Fruit fly (Drosophila melanogaster) S2 (cell line): ENCODE data around the gene Faa.

Experiments
- CG8478 ChIP-seq: fragments of >200 bp; optimal IDR thresholded peaks from 2 replicates; lab custom pipeline; 2018
- CTCF ChIP-seq, 2 experiments: fragments of >200 bp; optimal IDR thresholded peaks; 2 replicates each; lab custom pipeline; 2018

The Faa gene

DNA sequence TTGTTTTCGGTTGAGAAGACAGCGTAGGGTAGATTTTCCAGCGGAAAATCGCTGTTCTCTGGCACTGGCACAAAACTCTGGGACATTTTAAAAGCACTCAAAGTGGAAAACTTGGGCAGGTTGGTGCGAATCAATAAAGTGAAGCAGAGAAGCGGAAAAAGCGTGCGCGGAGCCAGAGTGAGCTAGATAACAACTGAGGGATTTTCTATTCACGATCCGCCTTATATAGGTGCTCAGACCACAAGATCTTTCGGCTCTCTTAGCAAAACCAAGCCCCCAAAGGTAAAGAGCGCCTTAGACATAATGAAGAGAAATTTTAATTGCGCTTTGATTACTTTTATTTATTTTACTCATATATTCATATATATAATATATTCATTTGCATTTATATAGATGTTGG is at the start of gene Faa:
Gene Faa (minus strand): TSS at position 200 of the 400 bp plus-strand sequence.
- TF ChIP-seq CG8478 (lab: Kevin White, UChicago) (no peak), CTCF (optimal IDR thresholded peaks at IDR 0.05; lab: Kevin White, UChicago) (no peak)

DNA sequence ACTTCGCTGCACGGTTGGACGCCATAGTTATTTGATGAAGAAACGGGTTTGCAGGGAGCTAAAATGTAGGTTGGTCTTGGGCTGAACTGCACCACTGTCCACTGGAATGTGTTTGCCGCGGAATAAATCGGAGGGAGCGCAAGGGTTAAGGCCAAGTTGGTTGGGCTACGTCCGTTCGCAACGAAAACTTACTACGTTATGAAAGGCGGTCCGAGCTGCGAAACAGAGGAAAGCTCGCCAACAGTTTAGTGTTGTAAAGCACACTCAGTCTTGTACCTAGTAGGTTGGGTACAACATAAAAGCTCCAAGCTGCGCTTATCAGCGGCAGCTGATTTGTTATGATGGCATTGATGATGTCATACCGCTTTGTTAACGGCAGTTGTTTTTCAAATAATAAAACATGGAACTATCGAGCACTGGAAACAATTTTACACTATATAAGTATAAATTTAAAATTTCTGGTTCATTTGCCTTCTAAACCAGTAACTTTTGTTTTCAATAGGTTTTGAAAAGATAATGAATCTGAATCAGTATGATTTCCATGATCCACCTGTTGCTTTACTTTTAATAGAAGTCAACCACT is 48.5 kb upstream of the Faa start, which contains the start of gene Chd64:
Gene Chd64 (minus strand): TSS at position 204 of the 583 bp plus-strand sequence.
- TF ChIP-seq CG8478 (lab: Kevin White, UChicago) (no peak), CTCF (optimal IDR thresholded peaks at IDR 0.05; lab: Kevin White, UChicago) (no peak)

DNA sequence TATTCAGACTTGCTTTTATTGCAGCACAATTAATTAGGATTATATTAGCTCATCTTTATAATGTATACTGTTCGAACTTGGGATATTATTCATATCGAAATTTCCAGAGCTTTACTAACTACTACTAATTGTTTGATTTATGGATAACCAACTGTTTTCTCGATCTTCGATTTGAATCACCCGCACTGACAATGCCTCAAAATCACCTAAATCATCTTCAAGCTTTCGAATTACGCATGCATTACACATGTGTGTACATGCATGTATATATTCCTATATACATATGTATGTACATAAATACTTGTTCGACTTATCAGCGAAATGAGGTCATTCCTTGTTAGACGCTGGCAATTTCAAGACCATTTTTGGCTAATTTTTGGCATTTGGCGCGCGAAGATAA is 47.8 kb upstream of the Faa start:
- TF ChIP-seq CG8478 (lab: Kevin White, UChicago) (no peak), CTCF (optimal IDR thresholded peaks at IDR 0.05; lab: Kevin White, UChicago) (no peak)

DNA sequence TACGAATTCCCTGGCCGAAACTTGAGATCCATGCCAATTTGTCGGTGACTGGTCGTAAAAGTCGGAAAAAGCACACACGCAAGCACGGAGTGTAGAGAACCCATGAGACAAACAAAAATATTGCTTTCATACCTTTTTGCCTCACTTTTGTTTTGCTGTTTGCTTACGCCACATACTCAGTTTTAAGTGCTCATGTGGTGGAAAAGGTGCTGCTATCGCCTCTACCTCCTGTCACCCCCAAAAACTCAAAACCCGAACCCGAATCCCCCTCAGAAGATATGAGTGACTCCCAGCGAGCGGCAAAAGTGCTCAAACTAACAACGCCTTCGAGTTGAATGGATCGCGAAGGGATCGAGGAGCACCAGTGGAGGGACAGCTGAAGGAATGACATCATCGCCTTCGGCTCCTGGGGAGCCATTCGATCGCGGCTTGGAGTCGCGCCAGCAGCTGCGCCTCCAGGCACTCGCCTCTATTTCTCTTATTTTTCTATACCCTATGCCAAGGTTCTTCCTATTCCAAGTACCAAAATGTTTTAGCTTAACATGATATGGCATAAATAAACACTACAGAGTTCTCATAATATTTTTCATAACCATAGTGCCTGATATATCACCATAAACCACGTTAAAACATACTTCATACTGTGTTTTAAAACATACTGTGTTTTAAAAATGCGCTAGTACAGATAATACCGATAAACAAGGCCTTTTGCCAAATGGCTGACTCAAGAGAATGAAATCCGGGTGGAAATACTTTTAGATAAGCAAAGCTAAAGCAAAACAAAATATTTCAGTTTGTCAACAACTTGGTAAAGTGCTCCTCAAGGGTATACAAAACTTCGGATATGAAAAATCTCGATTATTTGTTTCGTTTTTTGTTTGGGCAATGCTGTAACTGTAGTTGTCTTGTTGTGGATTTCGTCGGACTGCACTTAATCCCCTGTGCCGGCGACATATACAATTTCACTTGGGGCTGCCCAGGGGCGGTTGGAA is 46.9 kb upstream of the Faa start:
- no peak for TF ChIP-seq CTCF (optimal IDR thresholded peaks at IDR 0.05; lab: Kevin White, UChicago)
- no peak for TF ChIP-seq CG8478 (lab: Kevin White, UChicago)

DNA sequence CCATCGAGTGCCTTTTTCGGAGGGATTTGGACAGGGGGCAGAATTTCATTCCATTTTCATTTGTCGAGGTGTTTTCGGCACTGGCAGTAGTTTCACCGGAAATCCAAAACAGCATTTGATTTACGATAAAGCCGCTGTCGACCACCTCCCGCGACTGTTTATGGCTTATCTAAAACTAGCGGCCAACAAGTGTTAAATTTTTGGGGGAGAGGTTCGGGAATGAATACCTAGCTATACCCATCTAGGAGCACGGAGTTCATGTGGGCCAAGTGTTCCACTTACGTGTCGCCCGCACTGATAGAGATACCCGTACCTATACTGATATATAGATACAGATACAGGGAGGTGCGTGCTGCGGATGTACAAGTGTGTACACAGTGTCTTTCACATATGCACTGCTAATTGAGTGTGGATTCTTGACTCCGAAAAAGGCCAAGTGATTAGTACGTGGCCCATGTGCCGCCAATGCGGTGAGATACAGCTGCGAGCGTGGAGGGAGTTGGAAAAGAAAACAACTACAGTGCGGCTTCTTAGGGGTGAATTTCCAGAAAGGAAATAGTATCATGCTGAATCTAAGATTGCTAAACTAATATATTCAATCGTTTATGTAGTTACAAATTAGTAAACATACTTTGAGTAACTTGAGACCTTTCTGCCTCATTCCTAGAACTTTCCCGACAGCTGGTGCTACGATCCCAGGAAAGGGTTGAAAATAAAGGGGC is 46.0 kb upstream of the Faa start:
- TF ChIP-seq CG8478 (lab: Kevin White, UChicago) (no peak), CTCF (optimal IDR thresholded peaks at IDR 0.05; lab: Kevin White, UChicago) (no peak)

DNA sequence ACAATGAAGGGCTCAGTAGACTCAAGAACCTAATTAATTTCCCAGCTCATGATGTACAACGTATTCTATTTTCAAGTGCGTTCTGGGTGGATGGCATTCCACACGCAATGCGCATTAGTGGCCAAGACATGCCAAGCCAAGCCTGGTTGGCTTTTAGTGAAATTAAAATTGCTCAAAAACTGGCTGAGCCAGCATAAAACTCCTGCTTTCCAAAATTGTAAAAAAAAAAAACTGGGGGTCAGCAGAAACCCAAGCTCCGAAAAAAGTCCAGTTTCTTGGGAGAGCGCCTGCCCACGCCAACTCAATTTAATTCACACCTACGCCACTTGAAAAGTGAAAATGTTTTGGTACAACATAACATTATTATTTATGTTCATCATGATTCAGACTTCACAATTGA is 44.6 kb upstream of the Faa start:
- TF ChIP-seq CTCF (optimal IDR thresholded peaks at IDR 0.05; lab: Kevin White, UChicago) (no peak), CG8478 (lab: Kevin White, UChicago) (no peak)

DNA sequence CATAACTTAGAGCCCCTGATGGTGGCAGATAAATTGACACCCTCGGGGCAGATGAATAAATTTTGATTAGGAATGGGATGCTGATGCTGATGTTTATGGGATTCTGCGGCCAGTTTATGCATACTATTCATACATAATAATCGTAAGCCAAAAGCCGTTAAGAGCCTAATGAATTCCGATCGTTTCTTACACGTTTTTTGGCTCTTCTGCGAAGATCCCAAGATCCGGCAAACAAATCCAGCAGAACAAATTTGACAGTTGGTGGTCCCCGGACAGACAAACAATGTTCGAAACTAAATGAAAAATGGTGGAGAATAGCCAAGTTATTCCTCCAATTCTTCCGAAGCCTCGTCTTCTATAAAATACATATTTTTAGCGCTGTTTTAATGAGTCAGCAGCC is 43.7 kb upstream of the Faa start:
- TF ChIP-seq CG8478 (lab: Kevin White, UChicago) = no peak
- TF ChIP-seq CTCF (optimal IDR thresholded peaks at IDR 0.05; lab: Kevin White, UChicago) = no peak

DNA sequence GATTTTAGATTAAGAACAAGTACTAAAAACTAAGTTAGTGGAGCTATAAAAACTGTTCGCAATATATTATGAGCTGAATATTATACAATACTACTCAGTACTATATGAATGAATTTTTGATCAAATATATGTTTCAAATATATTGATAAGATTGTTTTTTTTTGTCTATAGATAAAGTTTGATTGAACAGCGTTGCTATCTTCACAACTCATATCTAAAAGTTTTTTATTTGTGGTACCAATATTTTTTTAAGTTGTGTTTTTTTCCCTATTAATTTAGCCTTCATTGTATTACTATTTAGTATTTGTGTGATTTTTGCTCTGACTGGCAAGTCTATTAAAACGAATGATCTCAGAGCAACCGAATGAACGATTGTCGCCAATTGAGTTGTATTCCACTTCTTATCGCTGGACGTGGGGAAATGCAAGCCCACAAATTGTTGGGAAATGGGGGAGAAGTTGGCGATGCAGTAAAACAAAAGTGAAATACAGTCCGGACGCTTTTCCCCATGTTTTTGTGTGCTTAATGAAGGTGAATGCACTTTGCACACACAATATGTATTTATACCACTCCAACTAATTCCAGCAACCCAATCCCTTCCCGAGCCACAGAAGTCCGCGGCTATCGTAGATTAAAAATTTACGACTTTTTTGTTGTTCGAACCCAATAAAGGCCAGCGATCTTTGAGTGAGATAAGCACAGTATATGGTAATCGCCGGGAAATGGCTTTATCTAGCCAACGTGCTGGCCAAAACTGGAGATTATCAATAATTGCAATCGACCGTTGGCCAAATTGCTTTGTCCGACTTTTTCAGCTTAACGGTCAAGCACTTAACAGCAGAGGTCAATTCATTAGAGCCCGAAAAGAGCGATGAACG is 43.0 kb upstream of the Faa start:
- no peak for TF ChIP-seq CTCF (optimal IDR thresholded peaks at IDR 0.05; lab: Kevin White, UChicago)
- no peak for TF ChIP-seq CG8478 (lab: Kevin White, UChicago)

DNA sequence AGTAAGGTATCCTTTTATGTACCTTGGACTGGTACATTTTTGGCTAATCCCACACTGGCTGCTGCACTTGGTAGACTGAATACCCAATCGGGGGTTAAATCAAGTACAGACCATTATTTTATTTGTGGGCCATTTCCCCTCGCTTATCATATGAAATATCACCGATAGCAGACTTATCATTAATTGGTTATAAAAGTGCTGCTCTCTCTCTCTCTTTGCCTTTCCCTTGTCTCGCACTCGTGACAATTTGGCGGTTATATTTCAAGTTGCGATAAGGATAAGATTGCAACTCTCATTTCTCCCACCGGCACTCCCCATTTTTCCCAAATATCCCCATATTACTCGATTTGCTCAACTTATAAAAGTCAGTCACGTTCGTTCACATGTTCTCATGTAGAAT is 41.9 kb upstream of the Faa start:
- no peak for TF ChIP-seq CTCF (optimal IDR thresholded peaks at IDR 0.05; lab: Kevin White, UChicago)
- TF ChIP-seq CG8478 (lab: Kevin White, UChicago) = no peak

DNA sequence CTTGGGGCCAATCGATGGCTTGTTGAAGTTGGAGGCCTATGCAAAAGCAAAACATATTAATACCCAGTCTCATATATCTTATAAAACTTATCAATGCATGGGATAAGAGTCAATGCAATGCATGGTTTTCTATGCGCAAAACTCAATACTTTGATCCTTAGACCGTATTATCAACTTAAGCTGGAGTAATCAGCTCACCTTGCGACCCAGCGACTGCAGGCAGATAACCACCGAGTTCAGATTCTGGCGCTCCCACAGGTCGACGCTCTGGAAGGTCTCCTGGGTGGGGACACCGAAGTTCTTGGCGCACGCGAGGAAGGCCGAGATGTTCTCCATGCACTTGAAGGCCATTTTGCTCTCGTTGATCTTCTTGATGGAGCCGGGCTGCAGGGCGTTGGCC is 41.4 kb upstream of the Faa start:
- TF ChIP-seq CG8478 (lab: Kevin White, UChicago) (no peak), CTCF (optimal IDR thresholded peaks at IDR 0.05; lab: Kevin White, UChicago) (no peak)

DNA sequence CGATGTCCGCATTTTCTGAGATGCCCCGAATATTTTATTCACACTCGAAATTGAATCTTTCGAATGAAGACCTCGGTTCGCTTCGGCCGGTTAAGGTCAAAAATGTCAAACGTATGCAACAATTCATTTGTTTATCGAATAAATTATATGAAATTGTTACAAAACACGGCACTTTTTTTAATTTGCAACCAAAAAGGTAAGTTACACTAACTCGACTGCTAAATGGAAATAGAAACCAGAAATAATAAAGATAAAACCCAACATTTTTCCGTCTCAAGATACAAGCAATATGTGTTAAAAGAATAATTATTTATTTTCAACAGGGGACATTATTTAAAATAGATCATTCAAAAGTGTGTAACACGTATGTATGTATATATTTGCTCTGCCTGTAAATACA is 40.2 kb upstream of the Faa start:
- no peak for TF ChIP-seq CTCF (optimal IDR thresholded peaks at IDR 0.05; lab: Kevin White, UChicago)
- TF ChIP-seq CG8478 (lab: Kevin White, UChicago) = no peak

DNA sequence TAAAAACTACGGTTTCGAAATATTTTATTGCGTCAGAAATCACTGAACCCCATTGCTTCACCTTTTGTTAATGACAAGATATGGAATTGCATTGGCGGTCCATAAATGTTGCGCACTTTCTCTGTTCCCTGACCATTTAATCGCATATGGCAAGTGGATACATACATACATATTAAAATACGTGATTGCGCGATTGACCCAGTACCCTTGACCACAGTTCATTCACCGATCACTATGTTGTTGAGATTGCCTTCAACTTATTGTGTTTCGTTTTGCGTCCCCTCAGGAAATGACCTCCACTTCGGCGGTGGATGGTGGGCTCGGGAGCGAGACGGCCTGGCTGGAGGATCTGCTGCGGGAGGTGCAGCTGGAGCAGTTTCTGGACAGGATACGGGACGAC is 36.5 kb upstream of the Faa start:
- TF ChIP-seq CTCF (optimal IDR thresholded peaks at IDR 0.05; lab: Kevin White, UChicago) (no peak), CG8478 (lab: Kevin White, UChicago) (no peak)

DNA sequence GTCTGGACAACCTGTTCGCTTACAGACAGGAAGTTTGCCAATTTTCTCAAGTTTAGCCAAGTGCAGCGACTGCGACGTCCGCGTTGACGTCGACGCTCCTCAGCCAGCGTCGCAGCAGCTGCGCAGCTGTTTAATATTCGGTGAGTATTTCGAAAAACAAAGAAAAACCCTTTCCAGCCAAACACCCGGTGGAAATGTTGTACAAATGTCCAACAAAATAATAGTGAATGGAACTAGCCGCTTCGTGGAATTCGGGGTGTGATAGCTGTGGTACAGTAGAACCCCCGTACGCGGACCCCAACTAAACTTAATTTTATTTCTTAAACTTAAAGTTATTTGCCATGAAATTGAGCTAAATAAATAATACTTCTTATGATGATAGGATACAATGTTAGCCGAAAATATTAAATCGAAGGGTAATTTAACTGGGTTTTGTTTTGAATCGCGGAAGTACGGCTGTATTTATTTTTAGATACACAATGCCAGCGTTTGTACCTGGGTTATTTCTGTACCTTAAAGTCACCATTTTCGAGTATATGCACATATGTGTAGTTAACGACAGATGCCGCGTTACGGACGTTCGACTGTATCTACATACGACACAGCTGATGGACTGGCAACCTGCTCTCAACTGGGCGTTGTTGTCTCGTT is 35.2 kb upstream of the Faa start:
- TF ChIP-seq CG8478 (lab: Kevin White, UChicago) (no peak), CTCF (optimal IDR thresholded peaks at IDR 0.05; lab: Kevin White, UChicago) (no peak)
